Worm (Caenorhabditis elegans) whole organism, early embryonic: Measurements from ENCODE around the gene C42C1.19.

Experiments
- B0310.2 ChIP-seq: sonication (generic microtip); optimal IDR thresholded peaks from 2 replicates; lab custom pipeline; 2016; ENCODE audit warnings: mild to moderate bottlenecking, missing genetic modification characterization, missing compliant biosample characterization
- ama-1 ChIP-seq: fragments of 150-350 bp; optimal IDR thresholded peaks from 2 replicates; lab custom pipeline; 2014
- ceh-36 ChIP-seq: sonication (generic microtip); optimal IDR thresholded peaks from 2 replicates; lab custom pipeline; 2016; ENCODE audit warnings: missing genetic modification characterization, inconsistent platforms, missing compliant biosample characterization
- ets-7 ChIP-seq: sonication (generic microtip); optimal IDR thresholded peaks from 2 replicates; lab custom pipeline; 2016; ENCODE audit warnings: missing genotype, missing genetic modification characterization, missing compliant biosample characterization
- flt-1 ChIP-seq: fragments of 200-800 bp; sonication (Bioruptor generic); IDR thresholded peaks from 2 replicates; pipeline ENCODE4 v1.3.6; 2022; ENCODE audit warnings: missing genetic modification characterization, missing compliant biosample characterization
- hmbx-1 ChIP-seq: sonication (generic microtip); optimal IDR thresholded peaks from 2 replicates; lab custom pipeline; 2016; ENCODE audit warnings: mild to moderate bottlenecking, missing genetic modification characterization, missing compliant biosample characterization
- tbx-11 ChIP-seq: fragments of 200-800 bp; sonication (Bioruptor generic); IDR thresholded peaks from 2 replicates; pipeline ENCODE4 v1.3.6; 2022; ENCODE audit warnings: missing genetic modification characterization, missing compliant biosample characterization

C42C1.19 gene

DNA sequence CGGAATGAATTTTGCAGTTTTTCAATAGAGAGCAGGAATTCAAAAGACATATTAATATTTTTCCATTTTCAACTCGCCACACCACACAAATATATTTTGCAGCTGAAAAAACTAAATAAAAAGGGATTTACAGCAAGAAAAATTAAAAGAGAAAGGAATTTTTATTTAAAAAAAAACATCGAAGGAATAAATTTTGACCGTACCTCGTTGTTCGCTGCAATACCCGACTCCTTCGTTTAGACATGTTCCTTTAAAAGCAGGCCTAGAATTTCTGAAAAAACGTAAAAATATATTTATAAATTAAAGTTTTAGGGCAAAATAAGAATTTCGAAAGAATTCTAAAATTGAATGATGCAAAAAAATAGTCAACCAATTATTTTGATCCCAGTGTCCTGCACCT lies 53.3 kb downstream of the C42C1.19 start, which contains the start of gene F19B6.1:
F19B6.1 (minus strand) TSS at position 278 of the 400 bp plus-strand sequence.
- TF ChIP-seq B0310.2 (tag; lab: Kevin White, UChicago): no peak
- TF ChIP-seq ceh-36 (tag; lab: Kevin White, UChicago): no peak
- no peak for TF ChIP-seq ets-7 (tag; lab: Kevin White, UChicago)

DNA sequence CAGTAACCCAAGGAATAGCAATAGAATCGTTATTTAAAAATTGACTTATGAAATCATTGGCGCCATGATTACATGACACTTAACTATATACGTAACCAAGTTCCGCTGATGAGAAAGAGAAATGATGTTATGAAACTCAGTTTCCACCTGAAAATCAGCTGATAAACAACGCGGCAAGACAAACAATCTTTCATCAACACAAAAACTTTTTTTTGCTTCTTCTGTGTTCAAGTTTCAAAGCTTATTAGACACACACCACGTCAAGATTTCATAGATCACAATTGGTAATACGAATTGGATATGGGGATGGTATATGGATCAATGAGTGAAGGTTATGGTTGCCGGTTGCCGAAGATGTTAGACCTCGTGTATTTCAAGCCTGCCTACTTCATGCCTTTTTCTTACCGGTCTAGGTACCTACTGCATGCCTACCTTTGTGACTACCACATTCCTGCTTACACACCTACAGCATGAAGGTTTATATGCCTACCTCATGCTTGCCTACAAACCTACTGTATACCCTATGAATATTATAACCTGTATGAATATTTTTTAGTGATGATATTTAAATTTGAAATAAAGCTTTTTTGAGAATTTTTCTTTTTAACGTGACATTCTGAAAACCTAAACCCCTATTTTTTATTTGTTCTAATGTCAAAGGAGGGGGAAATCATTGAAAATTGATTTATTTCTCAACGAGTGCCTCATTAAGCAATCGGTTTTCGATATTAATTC lies 54.5 kb downstream of the C42C1.19 start, which contains the start of the genes F19B6.10 and wht-5:
F19B6.10 (plus strand) TSS at position 301 of the 735 bp plus-strand sequence.
wht-5 (plus strand) TSS at position 685 of the 735 bp plus-strand sequence.
- TF ChIP-seq ama-1 (lab: Kevin White, UChicago) (no peak), flt-1 (GFP tag; lab: Robert Waterston, UW) (no peak), hmbx-1 (tag; lab: Kevin White, UChicago) (no peak), tbx-11 (GFP tag; lab: Robert Waterston, UW) (no peak)
